Worm (Caenorhabditis elegans): ENCODE measurements around the gene F53A2.3.

DNA sequence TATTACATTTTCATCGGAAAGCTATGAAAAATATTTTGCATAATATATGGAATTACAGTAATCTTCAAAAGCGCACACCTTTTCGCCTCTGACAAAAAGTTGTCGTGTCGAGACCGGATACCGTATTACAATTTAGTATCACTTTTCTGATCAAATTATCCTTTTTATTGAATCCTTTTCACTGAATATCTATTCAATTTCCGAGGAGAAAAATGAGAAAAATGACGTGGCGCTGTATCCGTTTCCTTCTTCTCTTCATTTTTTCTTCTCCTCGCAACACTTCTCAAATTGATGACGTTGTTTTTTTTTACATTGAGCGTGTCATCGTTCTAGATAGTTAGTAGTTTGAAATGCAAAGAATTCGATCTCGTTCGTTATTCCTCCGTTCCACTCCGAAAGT lies 11.4 kb upstream of the F53A2.3 start:
- no peak for TF ChIP-seq nhr-90 (tag; optimal IDR thresholded peaks at IDR 0.05)
- TF ChIP-seq K12H6.12 (tag; optimal IDR thresholded peaks at IDR 0.05), result no peak
- TF ChIP-seq fkh-3 (tag; optimal IDR thresholded peaks at IDR 0.05), result no peak
- TF ChIP-seq F37B4.10 (GFP tag; IDR thresholded peaks at IDR 0.05), result no peak
- no peak for TF ChIP-seq hsf-1 (GFP tag; IDR thresholded peaks at IDR 0.05)

Measured in whole organism, young adult.